Worm (Caenorhabditis elegans) whole organism, late embryonic: ENCODE results near the gene ZK180.6.

Experiments used
- C08G9.2 ChIP-seq: sonication (generic microtip); optimal IDR thresholded peaks from 2 replicates; lab custom pipeline; 2016; ENCODE audit warnings: mild to moderate bottlenecking, missing genetic modification characterization, moderate library complexity, missing compliant biosample characterization
- F13H6.1 ChIP-seq: sonication (generic microtip); optimal IDR thresholded peaks from 2 replicates; lab custom pipeline; 2016; ENCODE audit warnings: missing genetic modification characterization, missing compliant biosample characterization
- K09A11.1 ChIP-seq: sonication (generic microtip); optimal IDR thresholded peaks from 2 replicates; lab custom pipeline; 2017; ENCODE audit warnings: antibody characterized with exemption, mild to moderate bottlenecking, missing genetic modification characterization, missing compliant biosample characterization; ENCODE audit not compliant: insufficient read depth
- T23F11.4 ChIP-seq: fragments of 200-800 bp; sonication (Bioruptor generic); optimal IDR thresholded peaks from 2 replicates; lab custom pipeline; 2018; ENCODE audit warnings: mild to moderate bottlenecking, missing genetic modification characterization, missing compliant biosample characterization
- ceh-18 ChIP-seq: sonication (generic microtip); optimal IDR thresholded peaks from 2 replicates; lab custom pipeline; 2016; ENCODE audit warnings: missing genetic modification characterization, missing compliant biosample characterization
- ceh-19 ChIP-seq: fragments of 200-800 bp; sonication (Bioruptor generic); optimal IDR thresholded peaks from 2 replicates; lab custom pipeline; 2018; ENCODE audit warnings: mild to moderate bottlenecking, missing genetic modification characterization, missing compliant biosample characterization
- ceh-22 ChIP-seq: sonication (generic microtip); optimal IDR thresholded peaks from 2 replicates; lab custom pipeline; 2017; ENCODE audit warnings: missing biosample characterization, missing genetic modification characterization
- ceh-24 ChIP-seq: sonication (generic microtip); optimal IDR thresholded peaks from 2 replicates; lab custom pipeline; 2016; ENCODE audit warnings: mild to moderate bottlenecking, missing genetic modification characterization, missing compliant biosample characterization
- ceh-31 ChIP-seq: sonication (generic microtip); optimal IDR thresholded peaks from 2 replicates; lab custom pipeline; 2016; ENCODE audit warnings: missing genetic modification characterization, missing compliant biosample characterization
- ceh-48 ChIP-seq: sonication (generic microtip); optimal IDR thresholded peaks from 2 replicates; lab custom pipeline; 2016; ENCODE audit warnings: missing genetic modification characterization, inconsistent platforms, missing compliant biosample characterization
- ceh-9 ChIP-seq: sonication (generic microtip); optimal IDR thresholded peaks from 2 replicates; lab custom pipeline; 2016; ENCODE audit warnings: mild to moderate bottlenecking, missing genetic modification characterization, inconsistent platforms, missing compliant biosample characterization
- dmd-4 ChIP-seq: sonication (generic microtip); optimal IDR thresholded peaks from 2 replicates; lab custom pipeline; 2016; ENCODE audit warnings: borderline replicate concordance, missing genetic modification characterization, missing compliant biosample characterization
- dve-1 ChIP-seq: sonication (generic microtip); optimal IDR thresholded peaks from 2 replicates; lab custom pipeline; 2017; ENCODE audit warnings: antibody characterized with exemption, mild to moderate bottlenecking, missing genetic modification characterization, missing compliant biosample characterization
- elt-2 ChIP-seq: sonication (generic microtip); optimal IDR thresholded peaks from 2 replicates; lab custom pipeline; 2016; ENCODE audit warnings: missing genetic modification reagents, missing genetic modification characterization, missing compliant biosample characterization
- elt-4 ChIP-seq: sonication (generic microtip); optimal IDR thresholded peaks from 2 replicates; lab custom pipeline; 2016; ENCODE audit warnings: missing genetic modification characterization, missing compliant biosample characterization
- ets-4 ChIP-seq: sonication (generic microtip); optimal IDR thresholded peaks from 2 replicates; lab custom pipeline; 2016; ENCODE audit warnings: missing genetic modification characterization, missing compliant biosample characterization
- fax-1 ChIP-seq: sonication (generic microtip); optimal IDR thresholded peaks from 2 replicates; lab custom pipeline; 2016; ENCODE audit warnings: missing genotype, missing genetic modification characterization, missing compliant biosample characterization
- fkh-10 ChIP-seq: fragments of 150-350 bp; optimal IDR thresholded peaks from 2 replicates; lab custom pipeline; 2014; ENCODE audit warnings: missing biosample characterization, missing genetic modification reagents, missing genetic modification characterization
- fkh-6 ChIP-seq: sonication (generic microtip); optimal IDR thresholded peaks from 2 replicates; lab custom pipeline; 2016; ENCODE audit warnings: missing genetic modification characterization, missing compliant biosample characterization
- gmeb-2 ChIP-seq: sonication (generic microtip); optimal IDR thresholded peaks from 2 replicates; lab custom pipeline; 2016; ENCODE audit warnings: missing genetic modification characterization, inconsistent platforms, missing compliant biosample characterization
- hlh-13 ChIP-seq: fragments of 200-800 bp; sonication (Bioruptor generic); optimal IDR thresholded peaks from 2 replicates; lab custom pipeline; 2018; ENCODE audit warnings: mild to moderate bottlenecking, missing genetic modification characterization, missing compliant biosample characterization
- hlh-15 ChIP-seq: sonication (generic microtip); optimal IDR thresholded peaks from 2 replicates; lab custom pipeline; 2016; ENCODE audit warnings: missing genetic modification characterization, missing compliant biosample characterization
- hlh-30 ChIP-seq: sonication (generic microtip); optimal IDR thresholded peaks from 2 replicates; lab custom pipeline; 2017; ENCODE audit warnings: antibody characterized with exemption, missing genetic modification characterization, missing compliant biosample characterization; ENCODE audit not compliant: insufficient read depth
- hlh-6 ChIP-seq: sonication (generic microtip); optimal IDR thresholded peaks from 2 replicates; lab custom pipeline; 2016; ENCODE audit warnings: missing genotype, missing genetic modification characterization, missing compliant biosample characterization
- hlh-8 ChIP-seq: sonication (generic microtip); optimal IDR thresholded peaks from 2 replicates; lab custom pipeline; 2016; ENCODE audit warnings: missing genotype, missing genetic modification characterization, missing compliant biosample characterization
- lim-6 ChIP-seq: sonication (generic microtip); optimal IDR thresholded peaks from 2 replicates; lab custom pipeline; 2016; ENCODE audit warnings: missing genetic modification characterization, missing compliant biosample characterization
- nhr-232 ChIP-seq: sonication (generic microtip); optimal IDR thresholded peaks from 2 replicates; lab custom pipeline; 2016; ENCODE audit warnings: missing genetic modification characterization, missing compliant biosample characterization
- npax-4 ChIP-seq: sonication (generic microtip); optimal IDR thresholded peaks from 2 replicates; lab custom pipeline; 2016; ENCODE audit warnings: missing genetic modification characterization, missing compliant biosample characterization
- odd-2 ChIP-seq: sonication (generic microtip); optimal IDR thresholded peaks from 2 replicates; lab custom pipeline; 2017; ENCODE audit warnings: antibody characterized with exemption, mild to moderate bottlenecking, missing genetic modification characterization, missing compliant biosample characterization
- pag-3 ChIP-seq: sonication (generic microtip); optimal IDR thresholded peaks from 2 replicates; lab custom pipeline; 2016; ENCODE audit warnings: missing compliant biosample characterization, missing genetic modification characterization, borderline replicate concordance
- pqm-1 ChIP-seq: sonication (generic microtip); optimal IDR thresholded peaks from 2 replicates; lab custom pipeline; 2016; ENCODE audit warnings: missing genetic modification characterization, missing compliant biosample characterization
- ref-2 ChIP-seq: sonication (generic microtip); optimal IDR thresholded peaks from 2 replicates; lab custom pipeline; 2016; ENCODE audit warnings: missing genetic modification characterization, missing compliant biosample characterization
- sdc-2 ChIP-seq: sonication (generic microtip); optimal IDR thresholded peaks from 2 replicates; lab custom pipeline; 2016; ENCODE audit warnings: missing genotype, missing genetic modification characterization, missing compliant biosample characterization
- sox-2 ChIP-seq: fragments of 200-800 bp; sonication (Bioruptor generic); IDR thresholded peaks from 2 replicates; pipeline ENCODE4 v1.3.6; 2022; ENCODE audit warnings: missing genetic modification reagents, missing genetic modification characterization, missing compliant biosample characterization
- syd-9 ChIP-seq: sonication (generic microtip); optimal IDR thresholded peaks from 2 replicates; lab custom pipeline; 2016; ENCODE audit warnings: mild to moderate bottlenecking, missing genetic modification characterization, moderate library complexity, missing compliant biosample characterization
- tbx-2 ChIP-seq: sonication (generic microtip); optimal IDR thresholded peaks from 2 replicates; lab custom pipeline; 2016; ENCODE audit warnings: missing genetic modification characterization, missing compliant biosample characterization
- tbx-7 ChIP-seq: sonication (generic microtip); optimal IDR thresholded peaks from 2 replicates; lab custom pipeline; 2016; ENCODE audit warnings: missing genotype, missing genetic modification characterization, missing compliant biosample characterization
- unc-3 ChIP-seq, 2 experiments: fragments of 200-800 bp in 1 of 2; sonication (Bioruptor generic) in 1 of 2; sonication (generic microtip) in 1 of 2; conservative IDR thresholded peaks in 1 of 2; optimal IDR thresholded peaks in 1 of 2; 2 replicates each; pipeline versions ENCODE4 v1.3.6 to Lab custom; 2016 to 2022; ENCODE audit warnings: missing compliant biosample characterization in 2 of 2, missing genetic modification characterization in 2 of 2, missing genetic modification reagents in 1 of 2
- unc-42 ChIP-seq: sonication (generic microtip); optimal IDR thresholded peaks from 2 replicates; lab custom pipeline; 2016; ENCODE audit warnings: missing genotype, missing genetic modification characterization, missing compliant biosample characterization
- ztf-16 ChIP-seq: sonication (generic microtip); optimal IDR thresholded peaks from 2 replicates; lab custom pipeline; 2017; ENCODE audit warnings: missing genetic modification characterization, missing compliant biosample characterization

The ZK180.6 gene

ce11 chrIV:4538672-4539071, 13.8 kb upstream of the ZK180.6 start:
- TF ChIP-seq elt-4 (tag; lab: Kevin White, UChicago): no peak
- TF ChIP-seq sox-2 (GFP tag; lab: Robert Waterston, UW): no peak
- peak; percentile 10 for TF ChIP-seq elt-2
- no peak for TF ChIP-seq tbx-2
- TF ChIP-seq K09A11.1: no peak
- no peak for TF ChIP-seq sdc-2 (tag; lab: Kevin White, UChicago)
- no peak for TF ChIP-seq hlh-13

- no peak for TF ChIP-seq hlh-6 (tag; lab: Kevin White, UChicago)
These were observed 11.4 kb upstream of the ZK180.6 start, which contains the start of gene ZK185.2 for ce11 chrIV:4536247-4536646. ZK185.2 (plus strand) TSS chrIV:4536547.

ce11 chrIV:4533025-4533424, 8.2 kb upstream of the ZK180.6 start, which contains the start of gene ZK185.4:
ZK185.4 (minus strand) TSS chrIV:4533125.
- TF ChIP-seq elt-4 (tag; lab: Kevin White, UChicago) (no peak), gmeb-2 (tag; lab: Kevin White, UChicago) (no peak), ref-2 (tag; lab: Kevin White, UChicago) (no peak), tbx-7 (no peak), fkh-10 (GFP tag; lab: Kevin White, UChicago) (no peak), K09A11.1 (no peak), F13H6.1 (tag; lab: Kevin White, UChicago) (no peak), unc-3 (GFP tag; conservative IDR thresholded peaks at IDR 0.05; lab: Robert Waterston, UW) (no peak), unc-3 (tag; optimal IDR thresholded peaks at IDR 0.05; lab: Kevin White, UChicago) (no peak), hlh-8 (tag; lab: Kevin White, UChicago) (no peak), npax-4 (tag; lab: Kevin White, UChicago) (no peak), fax-1 (tag; lab: Kevin White, UChicago) (no peak), ceh-31 (tag; lab: Kevin White, UChicago) (no peak), ceh-22 (tag; lab: Kevin White, UChicago) (no peak), unc-42 (tag; lab: Kevin White, UChicago) (no peak), dve-1 (tag; lab: Kevin White, UChicago) (no peak), hlh-15 (tag; lab: Kevin White, UChicago) (no peak), sox-2 (GFP tag; lab: Robert Waterston, UW) (no peak), nhr-232 (tag; lab: Kevin White, UChicago) (no peak), T23F11.4 (GFP tag; lab: Kevin White, UChicago) (no peak)

ce11 chrIV:4530170-4530569, 5.3 kb upstream of the ZK180.6 start, which contains the start of gene ZK185.3:
ZK185.3 (minus strand) TSS chrIV:4530432.
- TF ChIP-seq unc-42 (tag; lab: Kevin White, UChicago) (no peak), elt-2 (peak; percentile 94), ceh-48 (tag; lab: Kevin White, UChicago) (no peak), F13H6.1 (tag; lab: Kevin White, UChicago) (no peak)

DNA sequence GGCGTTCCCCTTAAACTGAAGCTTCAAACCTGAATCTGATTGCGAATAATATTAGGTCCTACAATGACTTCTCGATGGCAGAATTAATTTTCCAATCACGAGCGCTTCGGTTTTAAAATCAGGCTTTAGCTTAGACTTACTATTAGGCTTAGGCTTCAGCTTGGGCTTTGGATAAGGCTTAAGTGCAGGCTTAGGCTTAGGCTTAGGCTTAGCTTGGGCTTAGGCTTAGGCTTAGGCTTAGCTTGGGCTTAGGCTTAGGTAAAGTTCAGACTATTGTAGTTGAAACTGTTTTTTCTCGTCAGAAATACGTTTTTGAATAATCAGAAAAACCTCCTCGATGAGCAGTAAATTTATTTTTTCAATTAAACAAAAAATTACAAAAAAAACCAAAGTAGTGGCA, 1.9 kb upstream of the ZK180.6 start:
- TF ChIP-seq dve-1 (tag; lab: Kevin White, UChicago): peak; percentile 54
- no peak for TF ChIP-seq K09A11.1

- TF ChIP-seq ceh-9 (tag; lab: Kevin White, UChicago) (no peak), gmeb-2 (tag; lab: Kevin White, UChicago) (no peak), hlh-30 (no peak), fkh-6 (tag; lab: Kevin White, UChicago) (no peak), ets-4 (tag; lab: Kevin White, UChicago) (no peak), syd-9 (no peak), ceh-24 (no peak), odd-2 (tag; lab: Kevin White, UChicago) (no peak), pag-3 (tag; lab: Kevin White, UChicago) (no peak), ref-2 (tag; lab: Kevin White, UChicago) (no peak), C08G9.2 (tag; lab: Kevin White, UChicago) (no peak), lim-6 (tag; lab: Kevin White, UChicago) (no peak), unc-3 (GFP tag; conservative IDR thresholded peaks at IDR 0.05; lab: Robert Waterston, UW) (no peak), unc-3 (tag; optimal IDR thresholded peaks at IDR 0.05; lab: Kevin White, UChicago) (no peak), ztf-16 (tag; lab: Kevin White, UChicago) (no peak), dmd-4 (tag; lab: Kevin White, UChicago) (no peak), npax-4 (tag; lab: Kevin White, UChicago) (no peak), ceh-18 (tag; lab: Kevin White, UChicago) (no peak), ceh-19 (GFP tag; lab: Kevin White, UChicago) (no peak), pqm-1 (tag; lab: Kevin White, UChicago) (no peak)
These were observed 1.2 kb upstream of the ZK180.6 start for ce11 chrIV:4526028-4526427.
